Worm (Caenorhabditis elegans): ENCODE data around the gene M01H9.2.

Gene M01H9.2

DNA sequence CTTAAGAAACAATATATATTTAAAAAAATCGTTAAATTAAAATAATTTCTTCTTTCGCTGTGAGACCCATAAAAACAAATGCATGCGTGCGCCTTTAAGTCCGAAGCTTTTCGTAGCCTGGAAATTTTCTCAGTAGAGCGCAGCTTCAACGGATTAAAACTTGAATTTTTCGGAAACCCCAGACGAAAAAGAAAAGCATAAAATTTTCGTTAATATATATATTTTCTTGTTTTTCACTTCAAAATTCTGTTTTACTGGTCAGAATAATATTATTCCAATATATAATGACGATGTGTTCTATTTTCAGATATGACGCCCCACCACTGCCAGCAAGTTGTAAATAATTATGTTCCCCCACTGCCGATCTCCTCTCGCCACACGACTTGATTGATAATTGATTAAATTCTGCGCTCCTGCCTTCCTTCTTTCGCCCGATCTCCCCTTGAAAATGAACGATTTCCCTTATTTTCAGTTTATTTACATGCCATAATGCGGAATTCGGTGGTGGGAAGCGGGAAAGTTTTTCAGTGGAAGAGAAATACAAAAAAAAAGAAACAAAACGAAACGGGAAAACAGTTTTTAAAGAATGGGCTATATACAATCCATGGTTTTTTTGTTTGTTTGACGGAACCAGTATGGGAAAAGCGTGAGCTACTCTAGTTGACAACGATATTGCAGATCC is 5.2 kb upstream of the M01H9.2 start (continued):
- TF ChIP-seq egl-44 (GFP tag; IDR thresholded peaks at IDR 0.05) (no peak), Y95B8A.8 (GFP tag; IDR thresholded peaks at IDR 0.05) (peak; percentile 68), tlf-1 (GFP tag; optimal IDR thresholded peaks at IDR 0.05) (peak; percentile 69), T07F8.4 (tag; optimal IDR thresholded peaks at IDR 0.05) (no peak), F37B4.10 (GFP tag; IDR thresholded peaks at IDR 0.05) (no peak), snpc-1.1 (tag; optimal IDR thresholded peaks at IDR 0.05; ENCODE audit: insufficient read depth) (peak; percentile 18), ama-1 (optimal IDR thresholded peaks at IDR 0.05) (peak; percentile 98), ama-1 (GFP tag; optimal IDR thresholded peaks at IDR 0.05) (peak in 1 of 2 experiments; percentile 13), hlh-12 (tag; optimal IDR thresholded peaks at IDR 0.05) (no peak), dpff-1 (tag; optimal IDR thresholded peaks at IDR 0.05) (peak; percentile 62), hsf-1 (GFP tag; IDR thresholded peaks at IDR 0.05) (peak; percentile 53), B0336.3 (GFP tag; IDR thresholded peaks at IDR 0.05) (peak; percentile 85), ztf-22 (GFP tag; optimal IDR thresholded peaks at IDR 0.05) (no peak), B0035.1 (tag; optimal IDR thresholded peaks at IDR 0.05) (peak; percentile 82), F33H1.4 (GFP tag; IDR thresholded peaks at IDR 0.05) (peak; percentile 85), Y53G8AR.9 (GFP tag; conservative IDR thresholded peaks at IDR 0.05) (peak; percentile 75), pbrm-1 (GFP tag; IDR thresholded peaks at IDR 0.05) (no peak; the same call in 1 of the 2 replicates), madf-3 (GFP tag; IDR thresholded peaks at IDR 0.05) (peak; percentile 63; the same call in 1 of the 2 replicates), hmg-20 (GFP tag; IDR thresholded peaks at IDR 0.05) (no peak), ztf-25 (GFP tag; IDR thresholded peaks at IDR 0.05) (no peak), ztf-6 (GFP tag; IDR thresholded peaks at IDR 0.05) (no peak; the same call in 1 of the 2 replicates), nfyb-1 (GFP tag; IDR thresholded peaks at IDR 0.05) (0 out of 2 replicates have a peak, but pooled peaks have one; percentile 21), let-526 (GFP tag; IDR thresholded peaks at IDR 0.05) (no peak), ccch-3 (GFP tag; optimal IDR thresholded peaks at IDR 0.05) (no peak), F57A8.1 (GFP tag; optimal IDR thresholded peaks at IDR 0.05) (no peak), egl-18 (GFP tag; IDR thresholded peaks at IDR 0.05) (no peak), mcd-1 (GFP tag; IDR thresholded peaks at IDR 0.05) (peak; percentile 56), gei-17 (GFP tag; optimal IDR thresholded peaks at IDR 0.05) (no peak), B0019.2 (GFP tag; conservative IDR thresholded peaks at IDR 0.05) (0 out of 2 replicates have a peak, but pooled peaks have one; percentile 29), hrde-1 (tag; optimal IDR thresholded peaks at IDR 0.05; ENCODE audit: borderline replicate concordance) (no peak), T26A5.8 (tag; optimal IDR thresholded peaks at IDR 0.05) (no peak), K11D2.4 (GFP tag; IDR thresholded peaks at IDR 0.05) (peak; percentile 41; the same call in 1 of the 2 replicates), tbx-9 (tag; optimal IDR thresholded peaks at IDR 0.05; ENCODE audit: borderline replicate concordance) (no peak), lsl-1 (GFP tag; optimal IDR thresholded peaks at IDR 0.05) (peak; percentile 92), nhr-80 (tag; optimal IDR thresholded peaks at IDR 0.05) (no peak), ztf-28 (GFP tag; IDR thresholded peaks at IDR 0.05) (no peak), F55B11.4 (tag; optimal IDR thresholded peaks at IDR 0.05; ENCODE audit: borderline replicate concordance, insufficient read depth) (no peak), ets-4 (GFP tag; optimal IDR thresholded peaks at IDR 0.05) (peak; percentile 42), somi-1 (GFP tag; optimal IDR thresholded peaks at IDR 0.05) (peak; percentile 73), hmg-1.2 (GFP tag; IDR thresholded peaks at IDR 0.05) (peak; percentile 14; the same call in 1 of the 2 replicates), F23B12.7 (tag; optimal IDR thresholded peaks at IDR 0.05; ENCODE audit: insufficient read depth) (no peak), C06A6.2 (GFP tag; conservative IDR thresholded peaks at IDR 0.05) (0 out of 2 replicates have a peak, but pooled peaks have one; percentile 21), ztf-3 (GFP tag; optimal IDR thresholded peaks at IDR 0.05) (peak; percentile 12), Y79H2A.3 (GFP tag; conservative IDR thresholded peaks at IDR 0.05) (no peak; the same call in 1 of the 2 replicates), tbp1 (GFP tag; optimal IDR thresholded peaks at IDR 0.05) (peak; percentile 60), pha-4 (tag; optimal IDR thresholded peaks at IDR 0.05) (peak; percentile 70), nhr-120 (GFP tag; IDR thresholded peaks at IDR 0.05) (no peak; the same call in 1 of the 2 replicates)
